Worm (Caenorhabditis elegans): Measurements from ENCODE around the gene nspg-7.1.
A peak's percentile ranks its signal among the peaks of the same experiment; 100 is the strongest.
"Not testable (repeated sequence)": the region's sequence is repeated elsewhere in the genome, so short reads cannot be mapped to it uniquely, and the experiment has no call there.

Gene nspg-7.1

DNA sequence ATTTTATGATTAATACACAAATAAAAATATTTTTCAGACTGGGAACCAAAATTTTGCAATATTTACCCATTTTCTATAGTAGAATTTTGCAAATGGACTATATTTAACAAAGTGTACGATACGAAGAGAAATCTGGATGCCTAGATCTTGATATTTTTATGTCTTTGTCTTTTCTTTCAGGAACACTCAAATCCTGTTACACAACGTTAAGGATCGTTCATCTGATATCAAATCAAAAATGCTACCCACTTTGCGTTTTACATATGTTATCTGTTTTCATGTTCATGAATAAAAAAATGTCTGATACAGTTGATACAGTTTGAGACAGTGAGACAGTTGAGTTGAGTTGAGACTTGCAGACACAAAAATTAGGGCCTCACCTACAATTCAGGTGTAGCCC, 34.4 kb downstream of the nspg-7.1 start, which contains the start of gene F49C12.1:
F49C12.1 (minus strand) TSS at position 70 of the 400 bp plus-strand sequence.
- TF ChIP-seq ceh-28 (tag; optimal IDR thresholded peaks at IDR 0.05) (no peak), dpl-1 (GFP tag; optimal IDR thresholded peaks at IDR 0.05) (no peak), php-3 (GFP tag; IDR thresholded peaks at IDR 0.05) (no peak), pha-4 (GFP tag; IDR thresholded peaks at IDR 0.05) (no peak), pha-4 (tag; optimal IDR thresholded peaks at IDR 0.05) (no peak), unc-62 (GFP tag; optimal IDR thresholded peaks at IDR 0.05 in 1 of 2) (peak in 1 of 2 experiments; percentile 65), unc-62 (tag; optimal IDR thresholded peaks at IDR 0.05) (no peak), fos-1 (tag; optimal IDR thresholded peaks at IDR 0.05) (no peak), aha-1 (tag) (peak; percentile 51)

- not testable (repeated sequence) for TF ChIP-seq dpl-1 (GFP tag; optimal IDR thresholded peaks at IDR 0.05); madf-9 (GFP tag; conservative IDR thresholded peaks at IDR 0.05); vab-7 (GFP tag; IDR thresholded peaks at IDR 0.05)
Measured at ce11 chrIV:9293825-9294224, 36.8 kb downstream of the nspg-7.1 start, which contains the start of gene nhr-264. TSS of gene nhr-264 (minus strand) at chrIV:9293925.

DNA sequence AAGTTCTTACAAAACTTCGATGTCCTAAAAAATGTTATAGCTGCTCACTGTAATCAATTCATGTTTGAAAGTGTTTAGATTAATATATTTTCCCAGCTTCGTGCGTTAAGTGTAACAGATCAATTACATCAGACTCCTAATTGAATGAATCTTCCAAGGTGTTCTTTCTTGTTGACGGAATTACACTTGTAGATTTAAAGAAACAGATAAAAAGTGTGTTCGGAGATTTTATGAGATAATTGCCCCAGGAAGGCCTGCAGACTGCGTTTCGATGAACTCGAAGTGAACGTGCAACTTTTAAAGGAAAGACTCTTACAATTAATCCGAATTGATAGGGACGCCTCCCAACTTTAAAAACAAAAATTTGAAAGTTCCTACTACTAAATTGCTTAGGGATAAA, 41.0 kb downstream of the nspg-7.1 start:
- TF ChIP-seq hmg-1.1 (GFP tag; IDR thresholded peaks at IDR 0.05) (no peak), nhr-48 (tag; optimal IDR thresholded peaks at IDR 0.05) (no peak), mes-2 (tag; optimal IDR thresholded peaks at IDR 0.05; ENCODE audit: poor library complexity, severe bottlenecking) (no peak), ceh-82 (tag; optimal IDR thresholded peaks at IDR 0.05) (no peak)

- not testable (repeated sequence) for TF ChIP-seq nhr-102 (tag; optimal IDR thresholded peaks at IDR 0.05); mdt-29 (GFP tag; IDR thresholded peaks at IDR 0.05); mes-2 (tag; optimal IDR thresholded peaks at IDR 0.05; ENCODE audit: poor library complexity, severe bottlenecking)
Measured at ce11 chrIV:9286305-9286704, 44.4 kb downstream of the nspg-7.1 start, which contains the start of gene nhr-267. TSS of gene nhr-267 (minus strand) at chrIV:9286405.
